Fruit fly (Drosophila melanogaster) whole organism, embryonic: ENCODE measurements around the gene NFAT.
A peak's percentile ranks its signal among the peaks of the same experiment; 100 is the strongest.

Experiments used
- Bgb ChIP-seq: fragments of 200-800 bp; sonication (Bioruptor generic); IDR thresholded peaks from 2 replicates; pipeline ENCODE4 v1.3.6; 2022; ENCODE audit warnings: missing biosample characterization, missing genetic modification characterization; ENCODE audit not compliant: partially characterized antibody
- CG13287 ChIP-seq: fragments of 200-800 bp; sonication (Bioruptor generic); IDR thresholded peaks from 2 replicates; pipeline ENCODE4 v1.3.6; 2022; ENCODE audit warnings: missing biosample characterization, missing genetic modification characterization; ENCODE audit not compliant: partially characterized antibody
- CG13624 ChIP-seq: fragments of 200-800 bp; sonication (Bioruptor generic); optimal IDR thresholded peaks from 2 replicates; lab custom pipeline; 2016; ENCODE audit warnings: missing biosample characterization, missing genetic modification characterization
- CG14710 ChIP-seq: fragments of 200-800 bp; sonication (Bioruptor generic); optimal IDR thresholded peaks from 3 replicates; lab custom pipeline; 2019; ENCODE audit warnings: missing biosample characterization, mild to moderate bottlenecking, missing genetic modification characterization, moderate library complexity
- CG15514 ChIP-seq: fragments of 200-800 bp; sonication (Bioruptor generic); optimal IDR thresholded peaks from 3 replicates; lab custom pipeline; 2017; ENCODE audit warnings: missing biosample characterization, missing genetic modification characterization, mild to moderate bottlenecking, moderate library complexity, missing genetic modification reagents
- CG1603 ChIP-seq: fragments of 200-800 bp; sonication (Bioruptor generic); optimal IDR thresholded peaks from 2 replicates; lab custom pipeline; 2019; ENCODE audit warnings: missing biosample characterization, mild to moderate bottlenecking, missing genetic modification characterization, moderate library complexity
- CG16813 ChIP-seq: fragments of 200-800 bp; sonication (Bioruptor generic); IDR thresholded peaks from 3 replicates; pipeline ENCODE4 v1.3.6; 2022; ENCODE audit warnings: missing biosample characterization, missing genetic modification characterization; ENCODE audit not compliant: partially characterized antibody
- CG17829 ChIP-seq: fragments of 200-800 bp; optimal IDR thresholded peaks from 2 replicates; lab custom pipeline; 2019; ENCODE audit warnings: missing biosample characterization, mild to moderate bottlenecking, missing genetic modification characterization, moderate library complexity
- CG34224 ChIP-seq: fragments of 200-800 bp; sonication (Bioruptor generic); IDR thresholded peaks from 3 replicates; pipeline ENCODE4 v1.3.6; 2022; ENCODE audit warnings: missing biosample characterization, missing genetic modification characterization; ENCODE audit not compliant: partially characterized antibody
- CG3847 ChIP-seq: fragments of 200-800 bp; sonication (Bioruptor generic); IDR thresholded peaks from 2 replicates; pipeline ENCODE4 v1.3.6; 2022; ENCODE audit warnings: missing biosample characterization, missing genetic modification characterization
- CG4617 ChIP-seq: fragments of 200-800 bp; sonication (Bioruptor generic); optimal IDR thresholded peaks from 3 replicates; lab custom pipeline; 2016; ENCODE audit warnings: missing biosample characterization, missing genetic modification characterization, borderline replicate concordance
- CG6175 ChIP-seq: fragments of 200-800 bp; sonication (Bioruptor generic); IDR thresholded peaks from 3 replicates; pipeline ENCODE4 v1.3.6; 2022; ENCODE audit warnings: missing biosample characterization, missing genetic modification characterization
- CG7963 ChIP-seq: fragments of 200-800 bp; sonication (Bioruptor generic); IDR thresholded peaks from 3 replicates; pipeline ENCODE4 v1.3.6; 2022; ENCODE audit warnings: missing biosample characterization, missing genetic modification characterization; ENCODE audit not compliant: partially characterized antibody
- Dll ChIP-seq: fragments of 200-800 bp; sonication (Bioruptor generic); IDR thresholded peaks from 4 replicates; pipeline ENCODE4 v1.3.6; 2022; ENCODE audit warnings: missing biosample characterization, missing genetic modification characterization; ENCODE audit not compliant: partially characterized antibody
- Doc3 ChIP-seq: fragments of 200-800 bp; sonication (Bioruptor generic); IDR thresholded peaks from 3 replicates; pipeline ENCODE4 v1.3.6; 2022; ENCODE audit warnings: missing biosample characterization, missing genetic modification characterization; ENCODE audit not compliant: partially characterized antibody
- Drgx ChIP-seq: fragments of 200-800 bp; sonication (Bioruptor generic); IDR thresholded peaks from 2 replicates; pipeline ENCODE4 v1.3.6; 2022; ENCODE audit warnings: missing biosample characterization, missing genetic modification characterization
- E2f2 ChIP-seq: fragments of 200-800 bp; sonication (Bioruptor generic); IDR thresholded peaks from 2 replicates; pipeline ENCODE4 v1.3.6; 2022; ENCODE audit warnings: missing biosample characterization, missing genetic modification characterization
- Ets97D ChIP-seq: fragments of 200-800 bp; sonication (Bioruptor generic); optimal IDR thresholded peaks from 3 replicates; lab custom pipeline; 2016; ENCODE audit warnings: missing biosample characterization, missing genetic modification characterization
- HLH4C ChIP-seq: fragments of 200-800 bp; sonication (Bioruptor generic); IDR thresholded peaks from 3 replicates; pipeline ENCODE4 v1.3.6; 2022; ENCODE audit warnings: missing biosample characterization, missing genetic modification characterization; ENCODE audit not compliant: partially characterized antibody
- Hr78 ChIP-seq, 2 experiments: fragments of 200-800 bp in 1 of 2; fragments of >200 bp in 1 of 2; sonication (Bioruptor generic) in 1 of 2; optimal IDR thresholded peaks; 2 replicates each; lab custom pipeline; 2017 to 2019; ENCODE audit warnings: missing biosample characterization in 2 of 2, missing genetic modification characterization in 2 of 2, mild to moderate bottlenecking in 1 of 2, moderate library complexity in 1 of 2
- MBD-R2 ChIP-seq: fragments of 200-800 bp; sonication (Bioruptor generic); IDR thresholded peaks from 2 replicates; pipeline ENCODE4 v1.3.6; 2022; ENCODE audit warnings: missing biosample characterization, missing genetic modification characterization
- MESR4 ChIP-seq: fragments of 200-800 bp; sonication (Bioruptor generic); optimal IDR thresholded peaks from 2 replicates; lab custom pipeline; 2018; ENCODE audit warnings: missing biosample characterization, mild to moderate bottlenecking, missing genetic modification characterization, moderate library complexity
- Med ChIP-seq: fragments of 200-800 bp; sonication (Bioruptor generic); peaks from one replicate; lab custom pipeline; 2016; ENCODE audit warnings: missing biosample characterization, missing genetic modification characterization, mild to moderate bottlenecking, inconsistent platforms, moderate library complexity
- Scr ChIP-seq: fragments of 200-800 bp; sonication (Bioruptor generic); IDR thresholded peaks from 2 replicates; pipeline ENCODE4 v1.3.6; 2022; ENCODE audit warnings: missing biosample characterization, missing genetic modification characterization; ENCODE audit not compliant: partially characterized antibody
- Sry-δ ChIP-seq: fragments of 200-800 bp; sonication (Bioruptor generic); optimal IDR thresholded peaks from 2 replicates; lab custom pipeline; 2016; ENCODE audit warnings: missing biosample characterization, missing genetic modification characterization
- Trl ChIP-seq, 3 experiments: fragments of >200 bp in 2 of 3; fragments of 200-800 bp in 1 of 3; sonication (Bioruptor generic) in 1 of 3; optimal IDR thresholded peaks; 2 replicates in 1 of 3; 3 replicates in 2 of 3; lab custom pipeline; 2016 to 2017; ENCODE audit warnings: missing biosample characterization in 1 of 3, missing genetic modification characterization in 1 of 3
- YL-1 ChIP-seq: fragments of 200-800 bp; sonication (Bioruptor generic); optimal IDR thresholded peaks from 3 replicates; lab custom pipeline; 2017; ENCODE audit warnings: missing biosample characterization, mild to moderate bottlenecking, missing genetic modification characterization
- abd-A ChIP-seq: fragments of 200-800 bp; sonication (Bioruptor generic); optimal IDR thresholded peaks from 3 replicates; lab custom pipeline; 2019; ENCODE audit warnings: missing biosample characterization, mild to moderate bottlenecking, missing genetic modification characterization, moderate library complexity
- bbx ChIP-seq: fragments of 200-800 bp; sonication (Bioruptor generic); IDR thresholded peaks from 2 replicates; pipeline ENCODE4 v1.3.6; 2022; ENCODE audit warnings: missing biosample characterization, missing genetic modification characterization; ENCODE audit not compliant: partially characterized antibody
- ewg ChIP-seq: fragments of 200-800 bp; sonication (Bioruptor generic); optimal IDR thresholded peaks from 3 replicates; lab custom pipeline; 2017; ENCODE audit warnings: mild to moderate bottlenecking, missing biosample characterization, missing genetic modification reagents, missing genetic modification characterization
- gcm ChIP-seq: fragments of 200-800 bp; sonication (Bioruptor generic); optimal IDR thresholded peaks from 2 replicates; lab custom pipeline; 2019; ENCODE audit warnings: missing biosample characterization, mild to moderate bottlenecking, missing genetic modification characterization, moderate library complexity
- gfzf ChIP-seq: fragments of 200-800 bp; sonication (Bioruptor generic); optimal IDR thresholded peaks from 2 replicates; lab custom pipeline; 2016; ENCODE audit warnings: missing biosample characterization, mild to moderate bottlenecking, missing genetic modification characterization, moderate library complexity
- insv ChIP-seq, 2 experiments: fragments of 200-800 bp; sonication (Bioruptor generic); optimal IDR thresholded peaks; 3 replicates each; lab custom pipeline; 2016 to 2018; ENCODE audit warnings: missing biosample characterization in 2 of 2, missing genetic modification characterization in 2 of 2
- kni ChIP-seq: fragments of 200-800 bp; sonication (Bioruptor generic); optimal IDR thresholded peaks from 3 replicates; lab custom pipeline; 2017; ENCODE audit warnings: mild to moderate bottlenecking, missing biosample characterization, missing genetic modification reagents, missing genetic modification characterization
- knrl ChIP-seq: fragments of 200-800 bp; sonication (Bioruptor generic); IDR thresholded peaks from 3 replicates; pipeline ENCODE4 v1.3.6; 2022; ENCODE audit warnings: missing biosample characterization, missing genetic modification characterization; ENCODE audit not compliant: partially characterized antibody
- mld ChIP-seq: fragments of 200-800 bp; sonication (Bioruptor generic); IDR thresholded peaks from 3 replicates; pipeline ENCODE4 v1.3.6; 2022; ENCODE audit warnings: missing biosample characterization, missing genetic modification characterization; ENCODE audit not compliant: partially characterized antibody
- nmo ChIP-seq: fragments of 200-800 bp; sonication (Bioruptor generic); optimal IDR thresholded peaks from 2 replicates; lab custom pipeline; 2018; ENCODE audit warnings: missing biosample characterization, mild to moderate bottlenecking, missing genetic modification characterization, moderate library complexity
- phol ChIP-seq: fragments of 200-800 bp; sonication (Bioruptor generic); optimal IDR thresholded peaks from 3 replicates; lab custom pipeline; 2018; ENCODE audit warnings: missing biosample characterization, mild to moderate bottlenecking, missing genetic modification characterization, moderate library complexity
- pzg ChIP-seq: fragments of 200-800 bp; sonication (Bioruptor generic); optimal IDR thresholded peaks from 3 replicates; lab custom pipeline; 2018; ENCODE audit warnings: missing biosample characterization, mild to moderate bottlenecking, missing genetic modification characterization, moderate library complexity
- stwl ChIP-seq: fragments of 200-800 bp; sonication (Bioruptor generic); optimal IDR thresholded peaks from 3 replicates; lab custom pipeline; 2018; ENCODE audit warnings: missing biosample characterization, mild to moderate bottlenecking, missing genetic modification characterization, moderate library complexity
- tna ChIP-seq: fragments of 200-800 bp; sonication (Bioruptor generic); IDR thresholded peaks from 2 replicates; pipeline ENCODE4 v1.3.6; 2022; ENCODE audit warnings: missing biosample characterization, missing genetic modification characterization; ENCODE audit not compliant: partially characterized antibody
- trem ChIP-seq: fragments of 200-800 bp; optimal IDR thresholded peaks from 3 replicates; lab custom pipeline; 2019; ENCODE audit warnings: missing biosample characterization, mild to moderate bottlenecking, missing genetic modification characterization, moderate library complexity
- unc-4 ChIP-seq: fragments of 200-800 bp; sonication (Bioruptor generic); IDR thresholded peaks from 2 replicates; pipeline ENCODE4 v1.3.6; 2022; ENCODE audit warnings: missing biosample characterization, missing genetic modification characterization; ENCODE audit not compliant: partially characterized antibody
- vnd ChIP-seq: fragments of 200-800 bp; sonication (Bioruptor generic); IDR thresholded peaks from 3 replicates; pipeline ENCODE4 v1.3.6; 2022; ENCODE audit warnings: missing biosample characterization, missing genetic modification characterization; ENCODE audit not compliant: partially characterized antibody
- vvl ChIP-seq: fragments of 200-800 bp; sonication (Bioruptor generic); IDR thresholded peaks from 2 replicates; pipeline ENCODE4 v1.3.6; 2022; ENCODE audit warnings: missing biosample characterization, missing genetic modification characterization
- wor ChIP-seq: fragments of 200-800 bp; sonication (Bioruptor generic); IDR thresholded peaks from 2 replicates; pipeline ENCODE4 v1.3.6; 2022; ENCODE audit warnings: missing biosample characterization, missing genetic modification characterization

The NFAT gene

dm6 chrX:13611884-13612283 is 12.7 kb upstream of the NFAT start, which contains the start of the genes Ndc80 and BthD (continued):
- TF ChIP-seq bbx (GFP tag; lab: Robert Waterston, UW) = peak; percentile 66
- TF ChIP-seq stwl = peak; percentile 45
- TF ChIP-seq Sry-δ (GFP tag; lab: Kevin White, UChicago) = peak; percentile 69
- TF ChIP-seq ewg (GFP tag; lab: Kevin White, UChicago) = peak; percentile 25
- no peak for TF ChIP-seq wor (GFP tag; lab: Robert Waterston, UW)
- TF ChIP-seq pzg (GFP tag; lab: Kevin White, UChicago) = peak; percentile 85
- 0 out of 3 replicates have a peak, but pooled peaks have one; percentile 20 for TF ChIP-seq Doc3 (GFP tag; lab: Robert Waterston, UW)
- TF ChIP-seq CG1603 (tag; lab: Kevin White, UChicago) = peak; percentile 67
- TF ChIP-seq gfzf (GFP tag; lab: Kevin White, UChicago) = peak; percentile 39
- TF ChIP-seq Bgb (GFP tag; lab: Robert Waterston, UW) = peak; percentile 72
- TF ChIP-seq CG17829 (tag; lab: Kevin White, UChicago) = no peak
- 0 out of 3 replicates have a peak, but pooled peaks have one; percentile 47 for TF ChIP-seq mld
- TF ChIP-seq vnd (GFP tag; lab: Robert Waterston, UW) = peak; percentile 54; the same call in 1 of the 3 replicates
- TF ChIP-seq CG6175 (GFP tag; lab: Robert Waterston, UW) = no peak
- 0 out of 3 replicates have a peak, but pooled peaks have one; percentile 19 for TF ChIP-seq CG7963 (GFP tag; lab: Robert Waterston, UW)
- TF ChIP-seq nmo = peak; percentile 14
- peak; percentile 75 for TF ChIP-seq CG13287
- peak; percentile 30 for TF ChIP-seq trem (tag; lab: Kevin White, UChicago)
- TF ChIP-seq knrl (GFP tag; lab: Robert Waterston, UW) = peak; percentile 56
- TF ChIP-seq HLH4C = peak; percentile 55; the same call in 2 of the 3 replicates
- TF ChIP-seq Trl (optimal IDR thresholded peaks at IDR 0.05; lab: Kevin White, UChicago) = no peak
- TF ChIP-seq Trl (GFP tag; optimal IDR thresholded peaks at IDR 0.05; lab: Kevin White, UChicago) = no peak
- TF ChIP-seq MBD-R2 (GFP tag; lab: Robert Waterston, UW) = peak; percentile 77
- peak; percentile 79 for TF ChIP-seq Med (GFP tag; lab: Kevin White, UChicago)
- no peak for TF ChIP-seq abd-A (tag; lab: Kevin White, UChicago)
- TF ChIP-seq CG34224 (GFP tag; lab: Robert Waterston, UW) = peak; percentile 70
- TF ChIP-seq kni = no peak
- TF ChIP-seq Drgx (GFP tag; lab: Robert Waterston, UW) = no peak
- TF ChIP-seq CG4617 (GFP tag; lab: Kevin White, UChicago) = peak; percentile 14
- TF ChIP-seq CG3847 (GFP tag; lab: Robert Waterston, UW) = peak; percentile 47; the same call in 1 of the 2 replicates
- TF ChIP-seq CG14710 (tag; lab: Kevin White, UChicago) = peak; percentile 43
- peak; percentile 66 for TF ChIP-seq unc-4 (GFP tag; lab: Robert Waterston, UW)
- TF ChIP-seq phol (tag; lab: Kevin White, UChicago) = peak; percentile 48
- TF ChIP-seq YL-1 (GFP tag; lab: Kevin White, UChicago) = peak; percentile 43
- peak; percentile 67 for TF ChIP-seq CG15514 (GFP tag; lab: Kevin White, UChicago)
- peak; percentile 62 for TF ChIP-seq Scr
- peak; percentile 24 for TF ChIP-seq Ets97D
- TF ChIP-seq vvl (GFP tag; lab: Robert Waterston, UW) = 0 out of 2 replicates have a peak, but pooled peaks have one; percentile 13
- no peak for TF ChIP-seq Hr78 (GFP tag; optimal IDR thresholded peaks at IDR 0.05; lab: Kevin White, UChicago)
- TF ChIP-seq gcm (GFP tag; lab: Kevin White, UChicago) = no peak
- peak; percentile 97 for TF ChIP-seq E2f2 (GFP tag; lab: Robert Waterston, UW)
- TF ChIP-seq CG13624 (GFP tag; lab: Kevin White, UChicago) = peak; percentile 48
- TF ChIP-seq tna (GFP tag; lab: Robert Waterston, UW) = peak; percentile 58; the same call in 1 of the 2 replicates
- TF ChIP-seq insv (GFP tag; optimal IDR thresholded peaks at IDR 0.05; lab: Kevin White, UChicago) = peak in 1 of 2 experiments; percentile 34
- peak; percentile 63; the same call in 3 of the 4 replicates for TF ChIP-seq Dll (GFP tag; lab: Robert Waterston, UW)
- peak; percentile 26 for TF ChIP-seq MESR4 (GFP tag; lab: Kevin White, UChicago)
- peak; percentile 61; the same call in 2 of the 3 replicates for TF ChIP-seq CG16813
